Fruit fly (Drosophila melanogaster) whole organism, embryonic: ENCODE data around the gene CG6006.

Experiments used
- Adf1 ChIP-seq: fragments of 200-800 bp; sonication (Bioruptor generic); IDR thresholded peaks from 2 replicates; pipeline ENCODE4 v1.3.6; 2022; ENCODE audit warnings: missing biosample characterization, missing genetic modification characterization
- Aef1 ChIP-seq: fragments of 200-800 bp; sonication (Bioruptor generic); IDR thresholded peaks from 3 replicates; pipeline ENCODE4 v1.3.6; 2022; ENCODE audit warnings: missing biosample characterization, missing genetic modification characterization
- CG10147 ChIP-seq: fragments of 200-800 bp; sonication (Bioruptor generic); optimal IDR thresholded peaks from 2 replicates; lab custom pipeline; 2019; ENCODE audit warnings: missing biosample characterization, mild to moderate bottlenecking, missing genetic modification characterization, moderate library complexity
- CG12155 ChIP-seq: fragments of 200-800 bp; sonication (Bioruptor generic); optimal IDR thresholded peaks from 3 replicates; lab custom pipeline; 2016; ENCODE audit warnings: missing biosample characterization, missing genetic modification characterization
- CG12769 ChIP-seq: fragments of 200-800 bp; sonication (Bioruptor generic); optimal IDR thresholded peaks from 2 replicates; lab custom pipeline; 2019; ENCODE audit warnings: missing biosample characterization, mild to moderate bottlenecking, missing genetic modification characterization, moderate library complexity
- CG13894 ChIP-seq: fragments of 200-800 bp; sonication (Bioruptor generic); optimal IDR thresholded peaks from 3 replicates; lab custom pipeline; 2018; ENCODE audit warnings: missing biosample characterization, mild to moderate bottlenecking, missing genetic modification characterization, moderate library complexity
- CG14441 ChIP-seq: fragments of 200-800 bp; sonication (Bioruptor generic); IDR thresholded peaks from 2 replicates; pipeline ENCODE4 v1.3.6; 2022; ENCODE audit warnings: missing biosample characterization, missing genetic modification characterization
- CG15514 ChIP-seq: fragments of 200-800 bp; sonication (Bioruptor generic); optimal IDR thresholded peaks from 3 replicates; lab custom pipeline; 2017; ENCODE audit warnings: missing biosample characterization, missing genetic modification characterization, mild to moderate bottlenecking, moderate library complexity, missing genetic modification reagents
- CG17912 ChIP-seq: fragments of 200-800 bp; sonication (Bioruptor generic); optimal IDR thresholded peaks from 2 replicates; lab custom pipeline; 2018; ENCODE audit warnings: missing biosample characterization, mild to moderate bottlenecking, missing genetic modification characterization
- CG1832 ChIP-seq: fragments of 200-800 bp; sonication (Bioruptor generic); optimal IDR thresholded peaks from 2 replicates; lab custom pipeline; 2017; ENCODE audit warnings: missing biosample characterization, mild to moderate bottlenecking, missing genetic modification characterization, inconsistent platforms
- CG18599 ChIP-seq: fragments of 200-800 bp; sonication (Bioruptor generic); optimal IDR thresholded peaks from 3 replicates; lab custom pipeline; 2017; ENCODE audit warnings: missing biosample characterization, missing genetic modification characterization, mild to moderate bottlenecking, moderate library complexity, missing genetic modification reagents
- CG31365 ChIP-seq: fragments of 200-800 bp; sonication (Bioruptor generic); optimal IDR thresholded peaks from 2 replicates; lab custom pipeline; 2018; ENCODE audit warnings: missing biosample characterization, mild to moderate bottlenecking, missing genetic modification characterization
- CG32532 ChIP-seq: fragments of 200-800 bp; sonication (Bioruptor generic); IDR thresholded peaks from 2 replicates; pipeline ENCODE4 v1.3.6; 2022; ENCODE audit warnings: missing biosample characterization, missing genetic modification characterization
- CG4360 ChIP-seq: fragments of 200-800 bp; sonication (Bioruptor generic); IDR thresholded peaks from 2 replicates; pipeline ENCODE4 v1.3.6; 2022; ENCODE audit warnings: missing biosample characterization, missing genetic modification characterization
- CG5180 ChIP-seq: fragments of 200-800 bp; sonication (Bioruptor generic); optimal IDR thresholded peaks from 3 replicates; lab custom pipeline; 2017; ENCODE audit warnings: missing biosample characterization, missing genetic modification characterization, mild to moderate bottlenecking, moderate library complexity, missing genetic modification reagents
- CG6765 ChIP-seq: fragments of 200-800 bp; sonication (Bioruptor generic); optimal IDR thresholded peaks from 3 replicates; lab custom pipeline; 2017; ENCODE audit warnings: missing biosample characterization, mild to moderate bottlenecking, missing genetic modification characterization
- CG6854 ChIP-seq: fragments of 200-800 bp; sonication (Bioruptor generic); optimal IDR thresholded peaks from 3 replicates; lab custom pipeline; 2017; ENCODE audit warnings: missing biosample characterization, mild to moderate bottlenecking, missing genetic modification characterization
- CG8290 ChIP-seq, 3 experiments: fragments of 200-800 bp; sonication (Bioruptor generic); optimal IDR thresholded peaks; 2 replicates each; lab custom pipeline; 2016 to 2019; ENCODE audit warnings: missing biosample characterization in 3 of 3, missing genetic modification characterization in 3 of 3, mild to moderate bottlenecking in 2 of 3, moderate library complexity in 1 of 3
- D ChIP-seq, 2 experiments: fragments of 200-800 bp in 1 of 2; fragments of >200 bp in 1 of 2; sonication (Bioruptor generic) in 1 of 2; optimal IDR thresholded peaks; 2 replicates in 1 of 2; 3 replicates in 1 of 2; lab custom pipeline; 2017; ENCODE audit warnings: mild to moderate bottlenecking in 1 of 2, missing biosample characterization in 1 of 2, missing genetic modification characterization in 1 of 2, missing genetic modification reagents in 1 of 2
- Deaf1 ChIP-seq: fragments of 200-800 bp; optimal IDR thresholded peaks from 3 replicates; lab custom pipeline; 2019; ENCODE audit warnings: missing biosample characterization, mild to moderate bottlenecking, missing genetic modification characterization, moderate library complexity
- E2f1 ChIP-seq: fragments of 200-800 bp; sonication (Bioruptor generic); IDR thresholded peaks from 2 replicates; pipeline ENCODE4 v1.3.6; 2022; ENCODE audit warnings: missing biosample characterization, missing genetic modification characterization
- HmgZ ChIP-seq: fragments of 200-800 bp; sonication (Bioruptor generic); optimal IDR thresholded peaks from 2 replicates; lab custom pipeline; 2018; ENCODE audit warnings: missing biosample characterization, mild to moderate bottlenecking, missing genetic modification characterization
- Hr3 ChIP-seq: fragments of 200-800 bp; sonication (Bioruptor generic); optimal IDR thresholded peaks from 3 replicates; lab custom pipeline; 2016; ENCODE audit warnings: missing biosample characterization, missing genetic modification characterization
- MESR4 ChIP-seq: fragments of 200-800 bp; sonication (Bioruptor generic); optimal IDR thresholded peaks from 2 replicates; lab custom pipeline; 2018; ENCODE audit warnings: missing biosample characterization, mild to moderate bottlenecking, missing genetic modification characterization, moderate library complexity
- Med ChIP-seq: fragments of 200-800 bp; sonication (Bioruptor generic); peaks from one replicate; lab custom pipeline; 2016; ENCODE audit warnings: missing biosample characterization, missing genetic modification characterization, mild to moderate bottlenecking, inconsistent platforms, moderate library complexity
- Rx ChIP-seq: fragments of 200-800 bp; sonication (Bioruptor generic); IDR thresholded peaks from 2 replicates; pipeline ENCODE4 v1.3.6; 2022; ENCODE audit warnings: missing biosample characterization, missing genetic modification characterization
- Trl ChIP-seq, 3 experiments: fragments of >200 bp in 2 of 3; fragments of 200-800 bp in 1 of 3; sonication (Bioruptor generic) in 1 of 3; optimal IDR thresholded peaks; 2 replicates in 1 of 3; 3 replicates in 2 of 3; lab custom pipeline; 2016 to 2017; ENCODE audit warnings: missing biosample characterization in 1 of 3, missing genetic modification characterization in 1 of 3
- Xrp1 ChIP-seq: fragments of 200-800 bp; sonication (Bioruptor generic); IDR thresholded peaks from 2 replicates; pipeline ENCODE4 v1.3.6; 2022; ENCODE audit warnings: missing biosample characterization, missing genetic modification characterization
- az2 ChIP-seq: fragments of 200-800 bp; sonication (Bioruptor generic); optimal IDR thresholded peaks from 3 replicates; lab custom pipeline; 2016; ENCODE audit warnings: missing biosample characterization, missing genetic modification characterization
- bbx ChIP-seq: fragments of 200-800 bp; sonication (Bioruptor generic); IDR thresholded peaks from 2 replicates; pipeline ENCODE4 v1.3.6; 2022; ENCODE audit warnings: missing biosample characterization, missing genetic modification characterization; ENCODE audit not compliant: partially characterized antibody
- crol ChIP-seq: fragments of 200-800 bp; sonication (Bioruptor generic); IDR thresholded peaks from 2 replicates; pipeline ENCODE4 v1.3.6; 2022; ENCODE audit warnings: missing biosample characterization, missing genetic modification characterization
- dimm ChIP-seq: fragments of 200-800 bp; sonication (Bioruptor generic); IDR thresholded peaks from 2 replicates; pipeline ENCODE4 v1.3.6; 2022; ENCODE audit warnings: missing biosample characterization, missing genetic modification characterization
- kah ChIP-seq: fragments of 200-800 bp; sonication (Bioruptor generic); optimal IDR thresholded peaks from 2 replicates; lab custom pipeline; 2018; ENCODE audit warnings: missing biosample characterization, mild to moderate bottlenecking, missing genetic modification characterization
- lab ChIP-seq: fragments of 200-800 bp; sonication (Bioruptor generic); optimal IDR thresholded peaks from 3 replicates; lab custom pipeline; 2017; ENCODE audit warnings: missing biosample characterization, missing genetic modification characterization, mild to moderate bottlenecking, moderate library complexity, missing genetic modification reagents
- mirr ChIP-seq: fragments of 200-800 bp; sonication (Bioruptor generic); optimal IDR thresholded peaks from 3 replicates; lab custom pipeline; 2018; ENCODE audit warnings: missing biosample characterization, mild to moderate bottlenecking, missing genetic modification characterization
- nau ChIP-seq: fragments of 200-800 bp; sonication (Bioruptor generic); optimal IDR thresholded peaks from 3 replicates; lab custom pipeline; 2017; ENCODE audit warnings: missing biosample characterization, mild to moderate bottlenecking, missing genetic modification characterization, missing genetic modification reagents
- onecut ChIP-seq: fragments of 200-800 bp; sonication (Bioruptor generic); IDR thresholded peaks from 2 replicates; pipeline ENCODE4 v1.3.6; 2022; ENCODE audit warnings: missing biosample characterization, missing genetic modification characterization
- pan ChIP-seq, 4 experiments: fragments of >200 bp in 3 of 4; fragments of 200-800 bp in 1 of 4; sonication (Bioruptor generic) in 1 of 4; optimal IDR thresholded peaks in 3 of 4; IDR thresholded peaks in 1 of 4; 2 replicates each; pipeline versions ENCODE4 v1.3.6 to Lab custom; 2017 to 2022; ENCODE audit warnings: missing biosample characterization in 2 of 4, missing genetic modification characterization in 2 of 4, mixed read lengths in 1 of 4
- pnt ChIP-seq: fragments of 200-800 bp; sonication (Bioruptor generic); optimal IDR thresholded peaks from 3 replicates; lab custom pipeline; 2016; ENCODE audit warnings: missing biosample characterization, missing genetic modification characterization
- ranshi ChIP-seq: fragments of 200-800 bp; sonication (Bioruptor generic); IDR thresholded peaks from 2 replicates; pipeline ENCODE4 v1.3.6; 2022; ENCODE audit warnings: missing biosample characterization, missing genetic modification characterization
- sob ChIP-seq: fragments of 200-800 bp; sonication (Bioruptor generic); IDR thresholded peaks from 2 replicates; pipeline ENCODE4 v1.3.6; 2022; ENCODE audit warnings: missing biosample characterization, missing genetic modification characterization
- stc ChIP-seq: fragments of 200-800 bp; sonication (Bioruptor generic); IDR thresholded peaks from 2 replicates; pipeline ENCODE4 v1.3.6; 2022; ENCODE audit warnings: missing biosample characterization, missing genetic modification characterization
- tgo ChIP-seq: fragments of 200-800 bp; sonication (Bioruptor generic); IDR thresholded peaks from 3 replicates; pipeline ENCODE4 v1.3.6; 2022; ENCODE audit warnings: missing biosample characterization, missing genetic modification characterization
- tna ChIP-seq: fragments of 200-800 bp; sonication (Bioruptor generic); IDR thresholded peaks from 2 replicates; pipeline ENCODE4 v1.3.6; 2022; ENCODE audit warnings: missing biosample characterization, missing genetic modification characterization; ENCODE audit not compliant: partially characterized antibody
- tup ChIP-seq: fragments of 200-800 bp; sonication (Bioruptor generic); optimal IDR thresholded peaks from 2 replicates; lab custom pipeline; 2016; ENCODE audit warnings: missing biosample characterization, mild to moderate bottlenecking, missing genetic modification characterization, moderate library complexity
- wor ChIP-seq: fragments of 200-800 bp; sonication (Bioruptor generic); IDR thresholded peaks from 2 replicates; pipeline ENCODE4 v1.3.6; 2022; ENCODE audit warnings: missing biosample characterization, missing genetic modification characterization

Gene CG6006

dm6 chr3R:16210808-16211578, 56.2 kb downstream of the CG6006 start (continued):
- no peak for TF ChIP-seq Xrp1 (GFP tag; lab: Robert Waterston, UW)
- TF ChIP-seq nau (GFP tag; lab: Kevin White, UChicago) = no peak
- no peak for TF ChIP-seq CG17912 (GFP tag; lab: Kevin White, UChicago)
- peak; percentile 5 for TF ChIP-seq CG31365 (tag; lab: Kevin White, UChicago)
- peak; percentile 25 for TF ChIP-seq CG10147 (GFP tag; lab: Kevin White, UChicago)
- TF ChIP-seq CG12769 (tag; lab: Kevin White, UChicago) = peak; percentile 87
- TF ChIP-seq HmgZ (tag; lab: Kevin White, UChicago) = no peak
- no peak for TF ChIP-seq dimm (GFP tag; lab: Robert Waterston, UW)
- TF ChIP-seq Rx = 0 out of 2 replicates have a peak, but pooled peaks have one; percentile 17
- no peak for TF ChIP-seq CG8290 (GFP tag; optimal IDR thresholded peaks at IDR 0.05; lab: Kevin White, UChicago)
- peak in 1 of 2 experiments; percentile 70 for TF ChIP-seq CG8290 (tag; optimal IDR thresholded peaks at IDR 0.05; lab: Kevin White, UChicago)
- no peak for TF ChIP-seq tup (GFP tag; lab: Kevin White, UChicago)
- TF ChIP-seq wor = no peak
- TF ChIP-seq pnt = no peak
- TF ChIP-seq ranshi (GFP tag; lab: Robert Waterston, UW) = 0 out of 2 replicates have a peak, but pooled peaks have one; percentile 20
- peak; percentile 4 for TF ChIP-seq CG1832
- TF ChIP-seq az2 (GFP tag; lab: Kevin White, UChicago) = no peak
- peak; percentile 11 for TF ChIP-seq CG6854
- TF ChIP-seq lab (GFP tag; lab: Kevin White, UChicago) = peak; percentile 32
- no peak for TF ChIP-seq CG6765 (GFP tag; lab: Kevin White, UChicago)
- 0 out of 2 replicates have a peak, but pooled peaks have one; percentile 16 for TF ChIP-seq CG4360
- TF ChIP-seq Trl (optimal IDR thresholded peaks at IDR 0.05; lab: Kevin White, UChicago) = no peak
- no peak for TF ChIP-seq Trl (GFP tag; optimal IDR thresholded peaks at IDR 0.05; lab: Kevin White, UChicago)
- TF ChIP-seq Med = peak; percentile 59
- no peak for TF ChIP-seq mirr
- peak; percentile 21 for TF ChIP-seq CG15514 (GFP tag; lab: Kevin White, UChicago)
- TF ChIP-seq Deaf1 = peak; percentile 47
- 0 out of 2 replicates have a peak, but pooled peaks have one; percentile 17 for TF ChIP-seq sob
- TF ChIP-seq stc = peak; percentile 38
- TF ChIP-seq CG12155 (GFP tag; lab: Kevin White, UChicago) = no peak
- TF ChIP-seq CG14441 (GFP tag; lab: Robert Waterston, UW) = 0 out of 2 replicates have a peak, but pooled peaks have one; percentile 26
- TF ChIP-seq crol = 0 out of 2 replicates have a peak, but pooled peaks have one; percentile 7
- peak; percentile 46 for TF ChIP-seq kah (GFP tag; lab: Kevin White, UChicago)
- TF ChIP-seq CG32532 (GFP tag; lab: Robert Waterston, UW) = peak; percentile 32; the same call in 1 of the 2 replicates
- TF ChIP-seq bbx (GFP tag; lab: Robert Waterston, UW) = peak; percentile 11; the same call in 1 of the 2 replicates
- no peak for TF ChIP-seq Aef1 (GFP tag; lab: Robert Waterston, UW)
- no peak for TF ChIP-seq E2f1 (GFP tag; lab: Robert Waterston, UW)
- peak; percentile 13 for TF ChIP-seq CG18599 (GFP tag; lab: Kevin White, UChicago)
- no peak for TF ChIP-seq Hr3 (GFP tag; lab: Kevin White, UChicago)
- TF ChIP-seq tna (GFP tag; lab: Robert Waterston, UW) = 0 out of 2 replicates have a peak, but pooled peaks have one; percentile 19
- TF ChIP-seq Adf1 (GFP tag; lab: Robert Waterston, UW) = peak; percentile 41; the same call in 1 of the 2 replicates
- TF ChIP-seq D (optimal IDR thresholded peaks at IDR 0.05; lab: Kevin White, UChicago) = no peak
- TF ChIP-seq D (GFP tag; optimal IDR thresholded peaks at IDR 0.05; lab: Kevin White, UChicago) = no peak
- TF ChIP-seq pan (optimal IDR thresholded peaks at IDR 0.05; lab: Kevin White, UChicago) = no peak
- peak in 1 of 2 experiments; percentile 17 for TF ChIP-seq pan (GFP tag; optimal IDR thresholded peaks at IDR 0.05 in 1 of 2, IDR thresholded peaks at IDR 0.05 in 1 of 2)
- peak; percentile 75 for TF ChIP-seq onecut (GFP tag; lab: Robert Waterston, UW)
- no peak for TF ChIP-seq MESR4
- TF ChIP-seq CG5180 (GFP tag; lab: Kevin White, UChicago) = peak; percentile 61
- peak; percentile 78 for TF ChIP-seq CG13894 (tag; lab: Kevin White, UChicago)
- TF ChIP-seq tgo (GFP tag; lab: Robert Waterston, UW) = no peak; the same call in 2 of the 3 replicates
